Worm (Caenorhabditis elegans) whole organism, early embryonic: Measurements from ENCODE around the gene unc-50.

Experiments
- B0310.2 ChIP-seq: sonication (generic microtip); optimal IDR thresholded peaks from 2 replicates; lab custom pipeline; 2016; ENCODE audit warnings: mild to moderate bottlenecking, missing genetic modification characterization, missing compliant biosample characterization
- F13C5.2 ChIP-seq: sonication (generic microtip); optimal IDR thresholded peaks from 2 replicates; lab custom pipeline; 2017; ENCODE audit warnings: mild to moderate bottlenecking, missing genetic modification characterization, inconsistent platforms, missing compliant biosample characterization
- aly-1 ChIP-seq: sonication (generic microtip); optimal IDR thresholded peaks from 2 replicates; lab custom pipeline; 2016; ENCODE audit warnings: missing genetic modification characterization, missing compliant biosample characterization
- ama-1 ChIP-seq: fragments of 150-350 bp; optimal IDR thresholded peaks from 2 replicates; lab custom pipeline; 2014
- ceh-13 ChIP-seq: fragments of 200-800 bp; sonication (Bioruptor generic); optimal IDR thresholded peaks from 2 replicates; lab custom pipeline; 2018; ENCODE audit warnings: mild to moderate bottlenecking, missing genetic modification characterization, missing compliant biosample characterization
- ceh-36 ChIP-seq: sonication (generic microtip); optimal IDR thresholded peaks from 2 replicates; lab custom pipeline; 2016; ENCODE audit warnings: missing genetic modification characterization, inconsistent platforms, missing compliant biosample characterization
- ets-7 ChIP-seq: sonication (generic microtip); optimal IDR thresholded peaks from 2 replicates; lab custom pipeline; 2016; ENCODE audit warnings: missing genotype, missing genetic modification characterization, missing compliant biosample characterization
- flt-1 ChIP-seq: fragments of 200-800 bp; sonication (Bioruptor generic); IDR thresholded peaks from 2 replicates; pipeline ENCODE4 v1.3.6; 2022; ENCODE audit warnings: missing genetic modification characterization, missing compliant biosample characterization
- hmbx-1 ChIP-seq: sonication (generic microtip); optimal IDR thresholded peaks from 2 replicates; lab custom pipeline; 2016; ENCODE audit warnings: mild to moderate bottlenecking, missing genetic modification characterization, missing compliant biosample characterization
- hmg-4 ChIP-seq: fragments of 200-800 bp; sonication (Bioruptor generic); optimal IDR thresholded peaks from 2 replicates; lab custom pipeline; 2018; ENCODE audit warnings: mild to moderate bottlenecking, missing genetic modification characterization, missing compliant biosample characterization
- hnd-1 ChIP-seq: sonication (generic microtip); optimal IDR thresholded peaks from 2 replicates; lab custom pipeline; 2016; ENCODE audit warnings: missing genetic modification characterization, missing compliant biosample characterization
- pes-1 ChIP-seq: fragments of 200-800 bp; sonication (Bioruptor generic); IDR thresholded peaks from 2 replicates; pipeline ENCODE4 v1.3.6; 2022; ENCODE audit warnings: missing genetic modification reagents, missing genetic modification characterization, missing compliant biosample characterization
- scrt-1 ChIP-seq: fragments of 200-800 bp; sonication (Bioruptor generic); IDR thresholded peaks from 2 replicates; pipeline ENCODE4 v1.3.6; 2022; ENCODE audit warnings: missing genetic modification characterization, missing compliant biosample characterization
- sea-1 ChIP-seq: fragments of 200-800 bp; sonication (Bioruptor generic); conservative IDR thresholded peaks from 2 replicates; pipeline ENCODE4 v1.3.6; 2022; ENCODE audit warnings: missing genetic modification characterization, missing compliant biosample characterization
- tbx-11 ChIP-seq: fragments of 200-800 bp; sonication (Bioruptor generic); IDR thresholded peaks from 2 replicates; pipeline ENCODE4 v1.3.6; 2022; ENCODE audit warnings: missing genetic modification characterization, missing compliant biosample characterization
- tbx-37 ChIP-seq: fragments of 200-800 bp; sonication (Bioruptor generic); conservative IDR thresholded peaks from 2 replicates; pipeline ENCODE4 v1.3.6; 2022; ENCODE audit warnings: missing genetic modification reagents, missing genetic modification characterization, missing compliant biosample characterization
- tra-4 ChIP-seq: sonication (generic microtip); optimal IDR thresholded peaks from 2 replicates; lab custom pipeline; 2017; ENCODE audit warnings: missing genetic modification characterization, missing compliant biosample characterization

unc-50 gene

DNA sequence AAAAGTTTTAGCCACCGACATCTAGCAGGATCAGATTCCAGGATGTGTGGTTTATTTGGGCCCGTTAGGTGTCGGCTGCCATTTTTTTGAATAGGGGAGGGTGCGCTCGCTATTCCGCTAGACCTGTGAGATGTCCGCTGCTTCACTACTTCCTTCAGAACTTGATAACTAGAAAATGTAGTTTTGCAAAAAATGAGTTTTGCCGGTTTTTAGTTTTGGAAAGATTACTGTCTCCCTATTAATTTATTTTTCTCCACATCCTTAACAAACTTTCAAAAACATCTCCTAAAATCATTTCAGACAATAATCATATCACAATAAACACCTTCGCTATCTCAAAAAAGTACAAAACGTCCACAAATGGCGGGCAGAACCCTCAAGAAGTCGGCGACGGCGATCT is 23.1 kb downstream of the unc-50 start, which contains the start of gene vglu-2:
Gene vglu-2 (plus strand): TSS at position 301 of the 400 bp plus-strand sequence.
- TF ChIP-seq ets-7 (tag; lab: Kevin White, UChicago) (no peak), tbx-37 (GFP tag; lab: Robert Waterston, UW) (no peak), flt-1 (GFP tag; lab: Robert Waterston, UW) (no peak), aly-1 (tag; lab: Kevin White, UChicago) (no peak), scrt-1 (no peak), pes-1 (GFP tag; lab: Robert Waterston, UW) (no peak), hmg-4 (GFP tag; lab: Kevin White, UChicago) (no peak), ceh-13 (GFP tag; lab: Kevin White, UChicago) (no peak), ceh-36 (tag; lab: Kevin White, UChicago) (no peak), hnd-1 (tag; lab: Kevin White, UChicago) (no peak), B0310.2 (tag; lab: Kevin White, UChicago) (no peak), F13C5.2 (tag; lab: Kevin White, UChicago) (no peak), tbx-11 (no peak), ama-1 (lab: Kevin White, UChicago) (no peak), sea-1 (GFP tag; lab: Robert Waterston, UW) (no peak), hmbx-1 (tag; lab: Kevin White, UChicago) (no peak), tra-4 (tag; lab: Kevin White, UChicago) (no peak)

DNA sequence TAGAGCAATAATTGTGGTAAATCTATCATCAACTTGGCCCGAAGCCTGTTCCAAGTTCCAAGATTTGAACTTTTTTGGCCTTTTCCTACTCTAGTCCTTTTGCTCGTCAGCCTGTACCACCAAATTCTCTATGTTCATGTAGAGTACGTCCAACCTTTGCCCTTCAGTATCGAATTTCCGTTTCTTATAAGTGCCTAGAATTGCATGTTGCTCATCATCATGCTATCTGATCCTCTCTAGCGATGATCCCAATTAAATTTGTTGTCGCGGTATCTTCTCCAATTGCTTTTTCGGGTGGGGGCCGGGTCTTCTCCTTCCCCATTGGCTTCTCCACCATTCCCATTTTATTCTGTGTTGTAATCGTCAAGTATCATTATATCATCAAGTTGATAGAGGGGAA is 24.0 kb downstream of the unc-50 start:
- TF ChIP-seq scrt-1: no peak
- TF ChIP-seq hmg-4 (GFP tag; lab: Kevin White, UChicago): no peak
- TF ChIP-seq flt-1 (GFP tag; lab: Robert Waterston, UW): no peak
- TF ChIP-seq tbx-11: no peak
- TF ChIP-seq ets-7 (tag; lab: Kevin White, UChicago): no peak
- no peak for TF ChIP-seq aly-1 (tag; lab: Kevin White, UChicago)
- TF ChIP-seq hmbx-1 (tag; lab: Kevin White, UChicago): no peak
- no peak for TF ChIP-seq hnd-1 (tag; lab: Kevin White, UChicago)
- no peak for TF ChIP-seq B0310.2 (tag; lab: Kevin White, UChicago)
- TF ChIP-seq F13C5.2 (tag; lab: Kevin White, UChicago): no peak
- no peak for TF ChIP-seq ceh-13 (GFP tag; lab: Kevin White, UChicago)
- TF ChIP-seq ceh-36 (tag; lab: Kevin White, UChicago): no peak
- no peak for TF ChIP-seq sea-1 (GFP tag; lab: Robert Waterston, UW)

DNA sequence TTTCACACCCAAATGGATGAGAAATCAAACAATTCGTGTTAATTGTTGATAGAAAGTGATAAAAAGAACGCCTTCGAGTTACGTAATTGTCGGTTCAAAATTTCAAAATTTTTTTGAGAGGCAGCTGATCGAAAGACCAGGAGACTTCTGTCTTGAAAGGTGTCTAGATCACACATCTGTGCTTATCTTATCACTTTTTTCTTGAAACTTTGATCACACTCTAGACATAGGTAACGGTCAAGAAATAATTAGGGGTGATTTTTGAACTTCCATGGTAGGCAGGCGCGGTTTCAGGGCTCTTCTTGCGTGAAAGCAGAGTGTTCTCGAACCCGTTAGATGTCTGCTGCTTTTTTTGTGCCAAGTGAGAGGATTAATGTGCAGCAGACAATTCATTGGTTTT is 24.6 kb downstream of the unc-50 start:
- TF ChIP-seq hnd-1 (tag; lab: Kevin White, UChicago) (no peak), F13C5.2 (tag; lab: Kevin White, UChicago) (no peak), hmbx-1 (tag; lab: Kevin White, UChicago) (no peak), tbx-37 (GFP tag; lab: Robert Waterston, UW) (no peak), ceh-36 (tag; lab: Kevin White, UChicago) (no peak), ama-1 (lab: Kevin White, UChicago) (no peak), aly-1 (tag; lab: Kevin White, UChicago) (no peak), ceh-13 (GFP tag; lab: Kevin White, UChicago) (no peak), B0310.2 (tag; lab: Kevin White, UChicago) (no peak), tbx-11 (no peak), scrt-1 (no peak), flt-1 (GFP tag; lab: Robert Waterston, UW) (no peak)

DNA sequence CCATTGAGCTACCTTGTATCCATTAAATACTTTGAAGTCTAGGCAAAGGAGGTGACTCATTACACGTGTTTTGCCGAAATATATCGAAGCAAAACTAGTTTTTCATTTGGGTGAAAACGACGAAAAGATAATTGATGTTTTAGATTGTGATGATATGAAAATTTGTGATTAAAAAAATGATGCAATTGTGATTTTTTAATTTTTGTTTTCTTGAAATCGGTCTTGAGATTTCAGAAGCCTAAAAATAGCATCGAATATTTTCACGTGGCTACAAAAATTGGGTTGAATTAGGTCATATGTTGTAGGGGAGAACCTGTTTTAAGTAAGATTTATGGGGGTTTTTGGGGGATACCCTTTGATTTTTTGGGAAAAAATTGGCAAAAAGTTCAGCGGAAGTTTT is 27.4 kb downstream of the unc-50 start:
- no peak for TF ChIP-seq hmg-4 (GFP tag; lab: Kevin White, UChicago)
- TF ChIP-seq aly-1 (tag; lab: Kevin White, UChicago): no peak
- no peak for TF ChIP-seq ets-7 (tag; lab: Kevin White, UChicago)
- TF ChIP-seq B0310.2 (tag; lab: Kevin White, UChicago): no peak
- no peak for TF ChIP-seq flt-1 (GFP tag; lab: Robert Waterston, UW)
- TF ChIP-seq hnd-1 (tag; lab: Kevin White, UChicago): no peak

DNA sequence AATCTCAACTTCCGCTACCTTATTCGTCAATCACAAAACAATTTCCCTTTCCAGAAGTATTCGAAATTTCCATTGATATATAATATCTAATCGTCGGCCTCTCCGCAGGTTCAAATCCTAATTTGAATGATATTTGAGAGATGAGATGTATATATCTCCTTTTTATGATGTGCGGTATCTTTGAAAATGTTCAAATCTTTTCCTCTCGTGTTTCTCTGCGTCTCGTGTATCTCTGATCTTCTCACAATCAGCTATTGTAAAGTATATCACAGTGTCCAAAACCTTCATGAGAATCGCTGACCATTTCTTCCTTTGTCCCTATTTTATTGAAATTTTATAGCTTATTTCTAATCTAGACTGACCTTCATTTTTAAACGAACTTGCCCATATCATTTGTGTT is 28.2 kb downstream of the unc-50 start:
- TF ChIP-seq tra-4 (tag; lab: Kevin White, UChicago) (no peak), hnd-1 (tag; lab: Kevin White, UChicago) (no peak), aly-1 (tag; lab: Kevin White, UChicago) (no peak), ama-1 (lab: Kevin White, UChicago) (no peak)

DNA sequence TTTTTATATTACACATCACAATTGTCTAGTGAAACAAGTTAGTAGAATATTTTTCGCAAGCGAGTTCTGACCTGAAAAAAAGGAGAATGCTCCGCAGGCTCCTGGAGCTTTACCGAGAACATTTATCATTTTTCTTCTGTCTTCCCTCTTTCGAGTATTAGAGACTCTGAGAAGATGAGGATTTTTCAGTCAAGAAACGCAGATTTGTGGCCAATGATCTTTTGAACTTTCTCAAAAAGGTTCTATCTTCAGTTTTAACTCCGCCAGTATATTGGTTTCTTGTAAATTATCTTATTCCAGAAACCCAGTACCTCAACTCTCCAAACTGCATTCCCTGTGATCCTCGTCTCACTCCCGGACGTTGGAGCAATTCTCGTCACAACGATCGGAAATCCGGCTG is 32.3 kb downstream of the unc-50 start, which contains the start of gene K10G9.2:
Gene K10G9.2 (plus strand): TSS at position 301 of the 400 bp plus-strand sequence.
- TF ChIP-seq tra-4 (tag; lab: Kevin White, UChicago): no peak
- no peak for TF ChIP-seq aly-1 (tag; lab: Kevin White, UChicago)
- TF ChIP-seq scrt-1: no peak
- TF ChIP-seq pes-1 (GFP tag; lab: Robert Waterston, UW): no peak
- no peak for TF ChIP-seq hmbx-1 (tag; lab: Kevin White, UChicago)
- no peak for TF ChIP-seq B0310.2 (tag; lab: Kevin White, UChicago)
- TF ChIP-seq tbx-11: no peak
- no peak for TF ChIP-seq hmg-4 (GFP tag; lab: Kevin White, UChicago)
- no peak for TF ChIP-seq tbx-37 (GFP tag; lab: Robert Waterston, UW)
- no peak for TF ChIP-seq F13C5.2 (tag; lab: Kevin White, UChicago)
- no peak for TF ChIP-seq ceh-36 (tag; lab: Kevin White, UChicago)
- no peak for TF ChIP-seq hnd-1 (tag; lab: Kevin White, UChicago)
- TF ChIP-seq flt-1 (GFP tag; lab: Robert Waterston, UW): no peak
- TF ChIP-seq sea-1 (GFP tag; lab: Robert Waterston, UW): no peak

DNA sequence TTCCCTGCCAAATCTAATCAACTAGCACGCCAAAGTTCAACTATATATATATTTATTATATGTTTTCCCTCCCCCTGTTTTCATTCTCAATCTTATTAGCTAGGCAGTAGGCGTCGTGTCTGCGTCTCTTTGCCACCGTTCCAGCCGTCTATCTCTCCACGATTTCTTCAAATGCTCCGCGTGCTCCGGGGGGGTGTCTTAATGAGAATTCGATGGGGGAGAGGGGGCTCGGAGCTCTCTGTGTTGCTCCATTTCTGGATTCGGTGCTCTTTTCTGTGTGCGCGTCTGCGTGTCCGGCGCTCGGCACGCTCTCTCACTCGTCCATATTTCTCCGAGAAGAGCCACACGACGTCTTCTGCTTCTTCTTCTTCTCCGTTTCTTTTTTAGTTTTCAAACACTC is 33.7 kb downstream of the unc-50 start:
- no peak for TF ChIP-seq hmbx-1 (tag; lab: Kevin White, UChicago)
